Fruit fly (Drosophila melanogaster) whole organism, pupa: ENCODE results near the gene CG34034.
A peak's percentile ranks its signal among the peaks of the same experiment; 100 is the strongest.

ENCODE experiments used
- CG10348 ChIP-seq: fragments of 200-800 bp; sonication (Bioruptor generic); IDR thresholded peaks from 2 replicates; pipeline ENCODE4 v1.3.6; 2022; ENCODE audit warnings: missing biosample characterization, missing genetic modification characterization
- CG12605 ChIP-seq: fragments of 200-800 bp; sonication (Bioruptor generic); IDR thresholded peaks from 2 replicates; pipeline ENCODE4 v1.3.6; 2022; ENCODE audit warnings: missing biosample characterization, missing genetic modification characterization
- CG13204 ChIP-seq: fragments of 200-800 bp; sonication (Bioruptor generic); optimal IDR thresholded peaks from 2 replicates; lab custom pipeline; 2018; ENCODE audit warnings: missing biosample characterization, mild to moderate bottlenecking, missing genetic modification characterization, moderate library complexity
- CG14655 ChIP-seq: fragments of 200-800 bp; sonication (Bioruptor generic); optimal IDR thresholded peaks from 3 replicates; lab custom pipeline; 2017; ENCODE audit warnings: mild to moderate bottlenecking, missing biosample characterization, missing genetic modification reagents, missing genetic modification characterization
- CG15710 ChIP-seq: fragments of 200-800 bp; sonication (Bioruptor generic); optimal IDR thresholded peaks from 2 replicates; lab custom pipeline; 2018; ENCODE audit warnings: missing biosample characterization, mild to moderate bottlenecking, missing genetic modification characterization, moderate library complexity
- CG17806 ChIP-seq: fragments of 200-800 bp; sonication (Bioruptor generic); optimal IDR thresholded peaks from 2 replicates; lab custom pipeline; 2018; ENCODE audit warnings: missing biosample characterization, mild to moderate bottlenecking, missing genetic modification characterization, moderate library complexity
- CG32121 ChIP-seq: fragments of 200-800 bp; sonication (Bioruptor generic); IDR thresholded peaks from 2 replicates; pipeline ENCODE4 v1.3.6; 2022; ENCODE audit warnings: missing biosample characterization, missing genetic modification characterization
- CG34367 ChIP-seq: fragments of 200-800 bp; sonication (Bioruptor generic); optimal IDR thresholded peaks from 2 replicates; lab custom pipeline; 2018; ENCODE audit warnings: missing biosample characterization, mild to moderate bottlenecking, missing genetic modification characterization
- CG4496 ChIP-seq: fragments of 200-800 bp; sonication (Bioruptor generic); IDR thresholded peaks from 3 replicates; pipeline ENCODE4 v1.3.6; 2022; ENCODE audit warnings: missing biosample characterization, missing genetic modification characterization
- CG8159 ChIP-seq: fragments of 200-800 bp; sonication (Bioruptor generic); optimal IDR thresholded peaks from 3 replicates; lab custom pipeline; 2018; ENCODE audit warnings: missing biosample characterization, mild to moderate bottlenecking, missing genetic modification characterization, moderate library complexity
- CG8301 ChIP-seq: fragments of 200-800 bp; sonication (Bioruptor generic); optimal IDR thresholded peaks from 2 replicates; lab custom pipeline; 2018; ENCODE audit warnings: missing biosample characterization, mild to moderate bottlenecking, missing genetic modification characterization
- CG9948 ChIP-seq: fragments of 200-800 bp; sonication (Bioruptor generic); optimal IDR thresholded peaks from 2 replicates; lab custom pipeline; 2018; ENCODE audit warnings: missing biosample characterization, mild to moderate bottlenecking, missing genetic modification characterization, moderate library complexity
- D1 ChIP-seq: fragments of 200-800 bp; sonication (Bioruptor generic); optimal IDR thresholded peaks from 2 replicates; lab custom pipeline; 2018; ENCODE audit warnings: missing biosample characterization, mild to moderate bottlenecking, missing genetic modification characterization, moderate library complexity
- EcR ChIP-seq: fragments of 200-800 bp; sonication (Bioruptor generic); optimal IDR thresholded peaks from 3 replicates; lab custom pipeline; 2019; ENCODE audit warnings: missing biosample characterization, missing genetic modification characterization, mild to moderate bottlenecking, moderate library complexity, missing genetic modification reagents
- Ets98B ChIP-seq: fragments of 200-800 bp; sonication (Bioruptor generic); IDR thresholded peaks from 2 replicates; pipeline ENCODE4 v1.3.6; 2022; ENCODE audit warnings: missing biosample characterization, missing genetic modification characterization
- Pif1A ChIP-seq: fragments of 200-800 bp; sonication (Bioruptor generic); optimal IDR thresholded peaks from 3 replicates; lab custom pipeline; 2016; ENCODE audit warnings: missing biosample characterization, missing genetic modification characterization
- Pif1B ChIP-seq: fragments of 200-800 bp; sonication (Bioruptor generic); optimal IDR thresholded peaks from 3 replicates; lab custom pipeline; 2016; ENCODE audit warnings: missing biosample characterization, missing genetic modification characterization
- Snoo ChIP-seq: fragments of 200-800 bp; sonication (Bioruptor generic); optimal IDR thresholded peaks from 3 replicates; lab custom pipeline; 2017; ENCODE audit warnings: missing biosample characterization, mild to moderate bottlenecking, missing genetic modification characterization, inconsistent platforms
- fd96Ca ChIP-seq: fragments of 200-800 bp; sonication (Bioruptor generic); IDR thresholded peaks from 3 replicates; pipeline ENCODE4 v1.3.6; 2022; ENCODE audit warnings: missing biosample characterization, missing genetic modification characterization
- gl ChIP-seq: fragments of 200-800 bp; sonication (Bioruptor generic); optimal IDR thresholded peaks from 2 replicates; lab custom pipeline; 2018; ENCODE audit warnings: missing biosample characterization, mild to moderate bottlenecking, missing genetic modification characterization
- rn ChIP-seq: fragments of 200-800 bp; sonication (Bioruptor generic); IDR thresholded peaks from 2 replicates; pipeline ENCODE4 v1.3.6; 2022; ENCODE audit warnings: missing biosample characterization, missing genetic modification characterization

The CG34034 gene

dm6 chr3R:21698895-21699300, 40.0 kb downstream of the CG34034 start:
- no peak for TF ChIP-seq CG10348 (GFP tag; lab: Robert Waterston, UW)
- peak; percentile 77 for TF ChIP-seq CG4496 (GFP tag; lab: Robert Waterston, UW)
- peak; percentile 59 for TF ChIP-seq gl (tag; lab: Kevin White, UChicago)
- TF ChIP-seq CG17806 (tag; lab: Kevin White, UChicago), result peak; percentile 88
- TF ChIP-seq EcR (GFP tag; lab: Kevin White, UChicago), result peak; percentile 45
- peak; percentile 93 for TF ChIP-seq CG15710 (tag; lab: Kevin White, UChicago)
- TF ChIP-seq D1 (tag; lab: Kevin White, UChicago), result peak; percentile 88
- peak; percentile 93 for TF ChIP-seq CG8159
- peak; percentile 83 for TF ChIP-seq CG34367 (tag; lab: Kevin White, UChicago)
- TF ChIP-seq Pif1B (GFP tag; lab: Kevin White, UChicago), result peak; percentile 80
- TF ChIP-seq CG14655 (GFP tag; lab: Kevin White, UChicago), result peak; percentile 86
- TF ChIP-seq rn (GFP tag; lab: Robert Waterston, UW), result peak; percentile 44
- TF ChIP-seq Ets98B (GFP tag; lab: Robert Waterston, UW), result peak; percentile 58
- TF ChIP-seq CG32121 (GFP tag; lab: Robert Waterston, UW), result peak; percentile 71
- peak; percentile 65 for TF ChIP-seq Snoo (tag; lab: Kevin White, UChicago)
- peak; percentile 89 for TF ChIP-seq CG9948 (tag; lab: Kevin White, UChicago)
- TF ChIP-seq CG8301 (tag; lab: Kevin White, UChicago), result peak; percentile 80
- no peak for TF ChIP-seq fd96Ca
- peak; percentile 33 for TF ChIP-seq CG12605 (GFP tag; lab: Robert Waterston, UW)
- TF ChIP-seq CG13204 (GFP tag; lab: Kevin White, UChicago), result peak; percentile 86
- TF ChIP-seq Pif1A (GFP tag; lab: Kevin White, UChicago), result peak; percentile 76
- TF ChIP-seq, all 21 proteins: peak for 19

- TF ChIP-seq D1 (tag; lab: Kevin White, UChicago) (no peak), CG14655 (GFP tag; lab: Kevin White, UChicago) (no peak), EcR (GFP tag; lab: Kevin White, UChicago) (peak; percentile 54)
Observed at dm6 chr3R:21693110-21693672, 45.7 kb downstream of the CG34034 start.

dm6 chr3R:21691114-21691513, 47.8 kb downstream of the CG34034 start:
- peak; percentile 49 for TF ChIP-seq CG8301 (tag; lab: Kevin White, UChicago)
- TF ChIP-seq CG4496 (GFP tag; lab: Robert Waterston, UW), result 0 out of 3 replicates have a peak, but pooled peaks have one; percentile 13
- no peak for TF ChIP-seq fd96Ca
- TF ChIP-seq gl (tag; lab: Kevin White, UChicago), result no peak
- no peak for TF ChIP-seq CG10348 (GFP tag; lab: Robert Waterston, UW)
- TF ChIP-seq CG34367 (tag; lab: Kevin White, UChicago), result no peak
- 0 out of 2 replicates have a peak, but pooled peaks have one; percentile 17 for TF ChIP-seq Ets98B (GFP tag; lab: Robert Waterston, UW)
- no peak for TF ChIP-seq Snoo (tag; lab: Kevin White, UChicago)
- TF ChIP-seq D1 (tag; lab: Kevin White, UChicago), result no peak
- no peak for TF ChIP-seq CG9948 (tag; lab: Kevin White, UChicago)
- TF ChIP-seq CG14655 (GFP tag; lab: Kevin White, UChicago), result peak; percentile 51

dm6 chr3R:21688596-21688995, 50.3 kb downstream of the CG34034 start:
- TF ChIP-seq Pif1A (GFP tag; lab: Kevin White, UChicago) (peak; percentile 19), Ets98B (GFP tag; lab: Robert Waterston, UW) (peak; percentile 24; the same call in 1 of the 2 replicates), CG14655 (GFP tag; lab: Kevin White, UChicago) (peak; percentile 58), CG8159 (no peak), fd96Ca (0 out of 3 replicates have a peak, but pooled peaks have one; percentile 33), CG8301 (tag; lab: Kevin White, UChicago) (peak; percentile 51), CG10348 (GFP tag; lab: Robert Waterston, UW) (no peak), CG32121 (GFP tag; lab: Robert Waterston, UW) (no peak; the same call in 1 of the 2 replicates)
